Fruit fly (Drosophila melanogaster) whole organism, embryonic: ENCODE results near the gene CG1703.

Experiments
- Dll ChIP-seq: fragments of 200-800 bp; sonication (Bioruptor generic); IDR thresholded peaks from 4 replicates; pipeline ENCODE4 v1.3.6; 2022; ENCODE audit warnings: missing biosample characterization, missing genetic modification characterization; ENCODE audit not compliant: partially characterized antibody
- Fer1 ChIP-seq: fragments of 200-800 bp; sonication (Bioruptor generic); optimal IDR thresholded peaks from 2 replicates; lab custom pipeline; 2017; ENCODE audit warnings: missing biosample characterization, mild to moderate bottlenecking, missing genetic modification characterization
- Nf-YA ChIP-seq: fragments of 200-800 bp; sonication (Bioruptor generic); IDR thresholded peaks from 2 replicates; pipeline ENCODE4 v1.3.6; 2022; ENCODE audit warnings: missing biosample characterization, missing genetic modification characterization

DNA sequence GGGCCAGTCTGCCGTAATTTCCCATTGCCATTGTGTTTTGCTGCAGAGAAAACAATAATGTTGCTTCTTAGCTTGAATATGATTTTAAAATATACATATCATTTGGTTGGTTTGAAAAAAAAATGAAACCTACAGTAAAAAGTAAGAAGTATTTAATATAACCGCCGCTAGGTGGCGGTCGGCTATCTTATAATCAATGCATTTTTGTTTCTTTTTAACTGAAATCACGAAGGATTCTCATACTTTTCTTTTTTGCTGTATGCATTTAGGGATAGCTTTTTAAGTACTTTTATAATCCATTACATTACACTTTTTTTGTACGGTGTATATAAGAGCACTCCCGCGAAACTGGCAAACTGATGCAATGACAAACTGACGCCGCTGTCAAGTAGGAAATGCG is 39.7 kb downstream of the CG1703 start:
- TF ChIP-seq Fer1 (GFP tag; lab: Kevin White, UChicago) (no peak), Nf-YA (GFP tag; lab: Robert Waterston, UW) (no peak), Dll (GFP tag; lab: Robert Waterston, UW) (no peak)
